Fruit fly (Drosophila melanogaster) whole organism: Measurements from ENCODE around the gene mRpL14.
A peak's percentile ranks its signal among the peaks of the same experiment; 100 is the strongest.

ENCODE experiments used
- CG8478 ChIP-seq: fragments of >200 bp; optimal IDR thresholded peaks from 2 replicates; lab custom pipeline; 2018; ENCODE audit warnings: inconsistent platforms
- Dll ChIP-seq: fragments of >200 bp; optimal IDR thresholded peaks from 2 replicates; lab custom pipeline; 2017
- EcR ChIP-seq, 2 experiments: fragments of >200 bp; optimal IDR thresholded peaks; 2 replicates each; lab custom pipeline; 2017; ENCODE audit warnings: missing biosample characterization in 2 of 2, missing genetic modification characterization in 2 of 2, missing genetic modification reagents in 2 of 2
- pan ChIP-seq: fragments of >200 bp; optimal IDR thresholded peaks from 2 replicates; lab custom pipeline; 2017
- psq ChIP-seq: fragments of >200 bp; optimal IDR thresholded peaks from 2 replicates; lab custom pipeline; 2017
- usp ChIP-seq: fragments of >200 bp; optimal IDR thresholded peaks from 2 replicates; lab custom pipeline; 2017; ENCODE audit warnings: missing biosample characterization, missing genetic modification characterization, mixed read lengths

Gene mRpL14

DNA sequence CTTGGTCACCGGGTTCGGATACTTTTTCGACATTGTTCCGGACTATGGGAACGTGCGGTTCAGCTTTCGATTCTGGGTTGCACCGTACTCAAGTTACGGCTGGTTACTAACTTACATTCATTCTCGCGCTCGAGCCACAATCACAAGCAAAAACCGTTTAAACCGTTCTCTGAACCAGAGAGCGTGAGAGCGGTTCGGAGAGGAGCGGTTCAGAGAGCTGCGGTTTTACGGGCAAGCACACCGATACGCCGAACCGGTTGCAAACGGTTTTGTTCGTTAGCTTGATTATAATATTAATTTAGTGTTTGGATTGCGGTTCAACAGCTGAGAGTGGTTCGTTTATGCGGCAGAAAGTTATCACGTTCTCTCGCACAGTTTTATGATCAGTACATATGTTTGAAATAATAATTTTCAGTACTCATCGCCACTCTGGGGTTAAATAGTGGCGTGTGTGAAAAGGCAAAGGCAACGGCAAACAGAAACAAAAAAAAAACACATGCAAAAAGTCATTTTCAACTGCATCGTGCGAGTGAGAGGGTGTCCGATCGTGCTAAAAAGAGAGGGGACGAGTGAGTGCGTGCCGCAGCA lies 18.7 kb downstream of the mRpL14 start, which contains the start of gene CG14050:
Gene CG14050, minus strand, starts transcription at position 560 of the 588 bp plus-strand sequence.
- TF ChIP-seq CG8478 (lab: Kevin White, UChicago) = no peak
- no peak for TF ChIP-seq psq (lab: Kevin White, UChicago)
- no peak for TF ChIP-seq usp (GFP tag; lab: Kevin White, UChicago)
- no peak for TF ChIP-seq pan (lab: Kevin White, UChicago)
- no peak for TF ChIP-seq EcR (GFP tag; optimal IDR thresholded peaks at IDR 0.05; lab: Kevin White, UChicago)
- TF ChIP-seq Dll (lab: Kevin White, UChicago) = no peak

DNA sequence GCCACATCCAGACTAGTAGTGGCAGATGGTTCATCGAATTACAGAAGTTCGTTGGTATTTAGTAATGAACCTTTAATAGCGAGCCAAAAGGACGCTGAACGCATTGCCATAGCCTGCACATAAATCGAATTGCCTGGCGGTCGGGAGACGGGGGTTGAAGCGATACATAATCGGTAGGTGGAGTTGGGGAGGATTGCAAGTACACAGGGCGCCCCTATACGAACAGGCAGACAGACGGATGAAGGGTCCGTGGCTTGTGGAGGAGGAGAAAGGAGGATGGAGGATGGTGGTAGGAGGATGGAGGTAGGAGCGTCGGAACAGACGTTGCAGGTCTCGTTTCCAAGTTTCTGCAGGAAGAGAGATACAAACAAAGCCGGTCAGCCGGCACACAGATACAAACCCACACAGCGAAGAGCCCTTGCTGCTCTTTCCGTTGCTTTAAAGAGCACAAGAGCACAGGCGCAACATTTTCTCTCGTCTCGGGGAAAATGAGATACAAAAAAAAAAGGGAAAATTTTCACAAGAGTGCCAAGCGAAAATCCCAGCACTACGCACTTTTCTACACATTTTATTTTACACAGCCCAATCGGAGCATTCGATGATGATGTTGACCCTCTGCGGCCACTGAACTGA lies 20.7 kb downstream of the mRpL14 start:
- TF ChIP-seq pan (lab: Kevin White, UChicago) (no peak), Dll (lab: Kevin White, UChicago) (no peak), psq (lab: Kevin White, UChicago) (no peak), CG8478 (lab: Kevin White, UChicago) (no peak), EcR (GFP tag; optimal IDR thresholded peaks at IDR 0.05; lab: Kevin White, UChicago) (no peak), usp (GFP tag; lab: Kevin White, UChicago) (no peak)

DNA sequence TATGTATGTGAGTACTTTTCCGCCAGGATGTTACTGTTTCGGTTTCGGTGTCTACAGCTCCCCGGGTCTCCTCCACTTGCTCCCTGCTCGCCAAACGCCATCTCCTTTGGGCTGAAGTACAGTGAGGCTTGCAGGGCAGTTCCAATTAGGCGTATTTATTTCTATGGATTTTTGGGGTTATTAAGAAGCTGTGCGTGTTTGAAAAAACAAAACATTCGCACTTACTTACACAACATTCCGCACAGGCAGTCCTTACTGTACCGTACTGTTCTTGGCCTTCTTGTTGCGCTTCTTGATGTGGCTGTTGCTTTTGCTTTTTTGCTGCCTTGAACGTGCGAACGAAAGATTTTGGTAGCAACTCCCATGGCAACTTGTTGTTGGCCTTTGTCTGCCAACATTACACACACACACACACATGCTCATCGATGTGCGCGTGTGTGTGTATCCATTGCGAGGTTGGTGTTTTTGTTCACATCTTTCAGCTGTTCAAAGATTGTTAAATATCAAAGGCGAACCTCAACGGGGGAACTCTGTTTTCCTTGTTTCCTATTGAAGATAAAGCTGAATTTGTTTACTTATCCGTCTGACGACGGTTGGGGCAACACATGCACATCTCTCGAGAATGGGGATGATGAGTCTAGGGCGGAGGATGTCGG lies 22.4 kb downstream of the mRpL14 start:
- TF ChIP-seq pan (lab: Kevin White, UChicago) (no peak), EcR (GFP tag; optimal IDR thresholded peaks at IDR 0.05; lab: Kevin White, UChicago) (no peak), Dll (lab: Kevin White, UChicago) (no peak), usp (GFP tag; lab: Kevin White, UChicago) (no peak), CG8478 (lab: Kevin White, UChicago) (no peak), psq (lab: Kevin White, UChicago) (no peak)

DNA sequence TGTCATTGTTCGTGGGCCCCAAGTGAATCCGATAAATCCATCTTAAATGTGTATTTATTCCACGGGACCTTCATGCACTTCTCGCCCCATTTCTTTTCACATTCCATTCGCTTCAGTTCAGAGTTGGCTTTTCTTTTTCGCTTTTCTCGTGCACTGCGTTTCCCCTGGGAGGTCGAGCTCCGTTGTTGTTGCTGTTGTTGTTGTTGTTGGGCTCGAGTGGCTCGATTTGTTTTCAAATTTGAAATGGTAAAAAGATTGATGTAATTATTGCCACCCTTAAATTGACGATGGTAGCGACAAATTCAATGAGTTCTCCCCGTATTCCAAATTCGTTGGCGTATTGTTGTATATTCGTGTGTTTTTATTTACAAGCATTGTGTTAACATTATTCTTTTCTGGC lies 23.6 kb downstream of the mRpL14 start:
- no peak for TF ChIP-seq Dll (lab: Kevin White, UChicago)
- no peak for TF ChIP-seq CG8478 (lab: Kevin White, UChicago)
- no peak for TF ChIP-seq EcR (GFP tag; optimal IDR thresholded peaks at IDR 0.05; lab: Kevin White, UChicago)
- no peak for TF ChIP-seq pan (lab: Kevin White, UChicago)
- TF ChIP-seq usp (GFP tag; lab: Kevin White, UChicago) = no peak
- no peak for TF ChIP-seq psq (lab: Kevin White, UChicago)

DNA sequence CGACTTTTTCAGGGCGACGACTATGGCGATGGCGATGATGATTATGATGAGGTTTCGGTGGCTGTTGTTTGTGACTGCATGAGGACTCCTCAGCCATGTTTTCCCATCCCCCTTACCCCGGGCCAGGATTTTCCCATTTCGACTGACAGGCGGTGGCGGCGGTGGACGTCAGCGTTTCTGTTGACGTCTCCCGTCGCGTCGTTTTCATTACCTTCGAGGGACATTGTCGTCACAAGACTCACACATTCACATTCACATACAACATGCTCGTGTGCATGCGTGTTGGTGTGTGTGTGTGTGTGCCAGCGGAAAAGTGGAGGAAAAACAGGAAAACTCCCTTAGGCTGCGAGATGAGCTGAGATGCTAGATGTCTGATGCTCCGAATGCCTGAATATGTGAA lies 24.7 kb downstream of the mRpL14 start:
- no peak for TF ChIP-seq pan (lab: Kevin White, UChicago)
- TF ChIP-seq EcR (GFP tag; optimal IDR thresholded peaks at IDR 0.05; lab: Kevin White, UChicago) = no peak
- no peak for TF ChIP-seq psq (lab: Kevin White, UChicago)
- TF ChIP-seq CG8478 (lab: Kevin White, UChicago) = no peak
- TF ChIP-seq Dll (lab: Kevin White, UChicago) = no peak
- TF ChIP-seq usp (GFP tag; lab: Kevin White, UChicago) = no peak

DNA sequence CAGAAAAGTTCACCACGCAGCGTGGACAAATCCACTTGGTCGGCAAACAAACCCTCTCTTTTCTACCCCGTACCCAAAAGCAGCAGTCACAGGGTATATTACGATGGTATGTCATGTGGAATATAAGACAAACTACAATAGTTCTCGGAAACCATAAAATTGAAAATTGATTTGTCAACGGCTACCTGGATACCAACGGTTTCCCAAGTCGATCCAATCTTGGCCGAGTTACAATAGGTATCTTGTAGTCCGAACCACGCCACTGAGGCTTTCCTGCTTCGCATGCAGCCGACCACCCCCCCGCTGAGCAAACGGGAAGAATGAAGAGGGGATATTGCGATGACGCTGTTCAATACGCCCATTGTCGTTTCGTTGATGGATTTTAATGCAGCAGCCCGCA lies 26.1 kb downstream of the mRpL14 start:
- TF ChIP-seq Dll (lab: Kevin White, UChicago) (no peak), pan (lab: Kevin White, UChicago) (peak; percentile 87), usp (GFP tag; lab: Kevin White, UChicago) (no peak)

DNA sequence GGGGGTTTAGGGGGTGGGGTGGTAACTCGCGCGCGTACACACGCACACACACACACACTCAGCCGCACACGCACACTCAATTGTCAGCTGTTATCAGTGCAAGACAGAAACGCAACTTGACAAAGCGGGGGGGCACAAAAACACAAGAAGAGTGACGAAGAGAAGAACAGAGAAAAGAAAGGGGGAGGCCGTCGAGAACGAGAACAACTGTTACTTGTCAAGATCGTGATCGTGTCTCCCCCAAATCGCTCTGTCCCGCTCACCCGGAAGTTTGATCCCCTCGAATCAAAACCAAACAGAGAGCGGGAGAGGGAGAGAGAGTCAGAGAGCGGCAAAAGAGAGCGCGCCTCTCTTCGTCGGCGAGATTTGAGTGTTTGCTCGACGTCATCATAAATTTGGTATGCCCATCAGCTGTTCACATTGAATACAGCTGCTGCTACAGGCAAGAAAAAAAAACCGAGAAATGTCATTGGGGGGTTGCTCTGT lies 27.1 kb downstream of the mRpL14 start:
- TF ChIP-seq psq (lab: Kevin White, UChicago) (no peak), Dll (lab: Kevin White, UChicago) (peak; percentile 95), CG8478 (lab: Kevin White, UChicago) (no peak), pan (lab: Kevin White, UChicago) (no peak)

DNA sequence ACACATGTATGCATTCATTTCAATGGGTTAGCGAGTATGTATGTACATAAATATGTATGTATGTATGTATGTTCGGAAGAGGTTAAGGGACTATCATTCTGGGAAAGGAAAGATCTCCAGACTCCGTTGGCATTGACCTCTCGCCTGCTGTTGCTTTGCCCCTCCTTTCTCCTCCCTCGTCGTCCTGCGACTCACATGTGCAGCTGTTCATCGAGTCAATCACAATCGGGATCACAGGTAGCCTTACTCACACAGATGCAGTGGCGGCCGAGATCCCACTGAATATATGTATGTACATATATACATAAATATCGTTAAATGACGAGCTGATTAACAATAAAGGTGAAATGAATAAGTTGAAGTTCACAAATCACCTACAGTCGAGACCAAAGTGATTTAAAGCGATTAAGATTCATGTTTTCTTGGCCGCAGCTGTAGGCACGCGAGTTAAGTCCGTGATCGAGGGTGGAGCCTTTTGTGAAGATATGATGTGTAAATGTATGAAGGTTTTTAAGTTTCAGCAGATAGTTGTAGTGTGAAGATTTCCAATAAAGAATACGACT lies 36.0 kb downstream of the mRpL14 start:
- no peak for TF ChIP-seq Dll (lab: Kevin White, UChicago)
- no peak for TF ChIP-seq pan (lab: Kevin White, UChicago)
- no peak for TF ChIP-seq usp (GFP tag; lab: Kevin White, UChicago)
- TF ChIP-seq EcR (GFP tag; optimal IDR thresholded peaks at IDR 0.05; lab: Kevin White, UChicago) = no peak
- no peak for TF ChIP-seq CG8478 (lab: Kevin White, UChicago)
- TF ChIP-seq psq (lab: Kevin White, UChicago) = no peak

DNA sequence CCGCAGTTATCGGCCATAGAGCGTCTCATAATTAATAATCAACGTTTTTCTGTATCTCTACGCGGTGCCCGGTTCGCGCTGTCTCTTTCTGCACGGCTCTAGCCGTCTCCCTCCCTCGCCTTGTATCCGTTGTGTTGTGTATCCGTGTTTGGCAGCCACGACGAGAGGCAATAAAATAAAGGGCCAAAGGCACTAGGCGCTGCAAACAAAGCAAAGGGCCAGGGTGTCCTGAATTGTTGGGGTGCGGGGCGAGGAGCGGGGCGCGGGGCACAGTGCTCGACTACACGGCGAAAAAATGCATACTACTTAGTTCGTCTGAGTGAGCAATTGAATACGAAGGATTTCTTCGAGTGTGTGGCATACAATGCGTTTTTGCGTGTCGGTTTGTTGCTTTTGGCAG lies 36.9 kb downstream of the mRpL14 start:
- TF ChIP-seq psq (lab: Kevin White, UChicago) (no peak), pan (lab: Kevin White, UChicago) (no peak), usp (GFP tag; lab: Kevin White, UChicago) (no peak)

DNA sequence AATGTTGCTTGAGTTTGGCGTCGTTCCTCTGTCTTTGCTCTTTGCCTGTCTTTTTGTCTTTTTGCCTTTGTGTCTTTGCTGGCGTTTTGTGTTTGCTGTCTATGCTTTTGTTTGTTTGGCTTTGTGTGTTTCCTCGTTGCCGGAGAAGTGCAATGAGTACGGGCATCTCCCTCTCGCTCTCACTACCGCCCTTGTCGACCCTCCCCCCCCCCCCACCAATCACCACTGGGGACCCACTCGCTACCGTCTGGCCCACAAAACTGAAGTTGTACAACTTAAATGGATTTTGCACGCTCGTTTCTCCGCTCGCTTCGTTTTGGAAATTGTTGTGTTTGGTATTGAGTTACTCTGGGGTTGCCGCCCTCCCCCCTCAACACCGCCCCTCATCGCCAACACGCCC lies 37.7 kb downstream of the mRpL14 start:
- TF ChIP-seq psq (lab: Kevin White, UChicago) (no peak), pan (lab: Kevin White, UChicago) (no peak), Dll (lab: Kevin White, UChicago) (no peak), usp (GFP tag; lab: Kevin White, UChicago) (no peak), CG8478 (lab: Kevin White, UChicago) (no peak), EcR (GFP tag; optimal IDR thresholded peaks at IDR 0.05; lab: Kevin White, UChicago) (no peak)

DNA sequence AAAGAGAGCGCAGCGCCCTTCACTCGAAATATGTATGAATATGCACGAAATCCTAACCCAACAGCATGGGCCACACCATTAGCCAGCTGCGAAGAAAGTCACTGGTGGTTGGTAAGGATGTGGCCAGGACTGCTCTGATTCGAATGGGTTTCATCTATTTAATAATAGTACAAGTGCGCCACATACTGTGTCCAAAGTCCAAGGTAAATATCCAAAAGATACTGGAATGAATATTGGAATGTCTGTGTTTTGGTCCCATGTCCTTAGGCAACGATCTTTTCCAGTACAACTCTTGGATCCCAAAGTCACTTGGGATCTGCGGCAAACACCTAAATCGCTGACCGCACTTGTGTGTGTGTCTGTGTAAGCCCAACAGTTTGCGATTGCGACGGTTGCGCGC lies 38.1 kb downstream of the mRpL14 start:
- TF ChIP-seq Dll (lab: Kevin White, UChicago) = peak; percentile 24
- no peak for TF ChIP-seq pan (lab: Kevin White, UChicago)
